Fruit fly (Drosophila melanogaster): ENCODE results near the gene endos.

DNA sequence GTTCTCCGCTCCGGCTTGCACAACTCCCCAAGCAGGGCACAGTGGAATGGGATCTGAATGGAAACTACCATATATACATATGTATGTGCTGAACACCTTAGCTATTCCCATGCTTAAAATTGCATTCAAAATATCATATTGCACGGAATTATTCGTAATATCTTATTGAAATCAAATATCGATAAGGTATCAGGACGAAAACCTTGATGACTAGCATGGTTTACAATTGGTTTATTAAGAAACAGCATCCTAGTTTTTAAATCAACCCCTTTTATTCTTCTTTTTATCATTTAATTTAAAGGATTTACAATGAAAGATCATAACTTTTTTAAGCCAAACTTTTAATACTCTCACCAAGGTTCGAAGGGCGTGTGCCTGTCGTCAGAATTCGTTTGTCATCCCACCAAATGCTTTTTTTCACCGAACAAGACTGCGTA, 23.8 kb upstream of the endos start:
- TF ChIP-seq h (optimal IDR thresholded peaks at IDR 0.05) (no peak), psq (optimal IDR thresholded peaks at IDR 0.05) (no peak), ttk (optimal IDR thresholded peaks at IDR 0.05) (no peak), insv (optimal IDR thresholded peaks at IDR 0.05) (no peak), Myc (optimal IDR thresholded peaks at IDR 0.05) (no peak)

All from Kc167 (cell line).